Fruit fly (Drosophila melanogaster): ENCODE data around the gene gw.

dm6 chr4:646414-647016, 13.9 kb downstream of the gw start, which contains the start of gene Ekar:
- TF ChIP-seq pan (optimal IDR thresholded peaks at IDR 0.05) (no peak), CG9705 (GFP tag; optimal IDR thresholded peaks at IDR 0.05) (no peak), br (GFP tag; optimal IDR thresholded peaks at IDR 0.05) (no peak), fru (GFP tag; optimal IDR thresholded peaks at IDR 0.05) (no peak)
